Worm (Caenorhabditis elegans): ENCODE data around the gene F59A2.5.

DNA sequence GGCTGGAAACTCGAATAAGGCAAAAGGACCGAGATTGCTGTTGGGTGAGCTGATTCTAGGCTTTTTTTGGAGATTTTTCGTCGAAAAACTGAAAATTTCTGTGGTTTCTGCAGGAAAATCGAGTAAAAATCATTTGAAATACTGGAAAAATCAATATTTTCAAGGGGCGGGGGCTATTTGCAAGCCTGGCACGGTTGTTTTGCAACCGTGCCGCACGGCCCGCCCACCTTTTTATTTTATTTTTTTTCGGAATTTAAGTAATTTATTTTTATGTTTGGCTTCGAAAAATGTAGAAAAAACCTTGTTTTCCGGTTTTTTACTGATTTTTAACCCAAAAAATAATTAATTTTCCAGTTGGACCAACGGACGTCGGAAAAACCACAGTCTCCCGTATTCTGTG, 6.2 kb upstream of the F59A2.5 start:
- TF ChIP-seq dpff-1 (tag; optimal IDR thresholded peaks at IDR 0.05) = no peak
- no peak for TF ChIP-seq let-526 (GFP tag; IDR thresholded peaks at IDR 0.05)

All from whole organism, young adult.